Worm (Caenorhabditis elegans): ENCODE data around the gene T28A8.8.

The T28A8.8 gene

ce11 chrIII:13525118-13525839 is 22.7 kb downstream of the T28A8.8 start:
- TF ChIP-seq egl-5 (tag; optimal IDR thresholded peaks at IDR 0.05) = no peak
- TF ChIP-seq jun-1 (tag; optimal IDR thresholded peaks at IDR 0.05) = no peak
- TF ChIP-seq nhr-237 (tag; optimal IDR thresholded peaks at IDR 0.05) = no peak
- TF ChIP-seq lin-15B (tag; optimal IDR thresholded peaks at IDR 0.05) = no peak
- TF ChIP-seq nhr-67 (tag; optimal IDR thresholded peaks at IDR 0.05) = no peak
- no peak for TF ChIP-seq skn-1 (tag; optimal IDR thresholded peaks at IDR 0.05)
- TF ChIP-seq nhr-77 (tag; optimal IDR thresholded peaks at IDR 0.05) = no peak
- no peak for TF ChIP-seq nhr-43 (tag; optimal IDR thresholded peaks at IDR 0.05; ENCODE audit: poor library complexity, severe bottlenecking)
- no peak for TF ChIP-seq eor-1 (tag; optimal IDR thresholded peaks at IDR 0.05)
- TF ChIP-seq fos-1 (tag; optimal IDR thresholded peaks at IDR 0.05) = no peak
- TF ChIP-seq ceh-16 (tag; optimal IDR thresholded peaks at IDR 0.05) = no peak
- TF ChIP-seq ama-1 (optimal IDR thresholded peaks at IDR 0.05) = no peak
- TF ChIP-seq aly-2 (tag; optimal IDR thresholded peaks at IDR 0.05) = no peak

ce11 chrIII:13526191-13526590 is 23.6 kb downstream of the T28A8.8 start:
- TF ChIP-seq ceh-9 (tag; optimal IDR thresholded peaks at IDR 0.05) = no peak
- TF ChIP-seq ceh-28 (tag; optimal IDR thresholded peaks at IDR 0.05) = peak; percentile 47
- TF ChIP-seq nhr-11 (tag; optimal IDR thresholded peaks at IDR 0.05) = no peak
- no peak for TF ChIP-seq fkh-2 (tag; optimal IDR thresholded peaks at IDR 0.05)
- TF ChIP-seq ztf-11 (tag; optimal IDR thresholded peaks at IDR 0.05) = no peak
- peak; percentile 25 for TF ChIP-seq fos-1 (tag; optimal IDR thresholded peaks at IDR 0.05)
- peak; percentile 60 for TF ChIP-seq elt-2 (tag; optimal IDR thresholded peaks at IDR 0.05)
- peak; percentile 13 for TF ChIP-seq pha-4 (tag; optimal IDR thresholded peaks at IDR 0.05)
- TF ChIP-seq mml-1 (tag; optimal IDR thresholded peaks at IDR 0.05) = no peak
- no peak for TF ChIP-seq lsy-12 (tag; optimal IDR thresholded peaks at IDR 0.05)
- peak; percentile 62 for TF ChIP-seq pqm-1 (tag; optimal IDR thresholded peaks at IDR 0.05)

- TF ChIP-seq ceh-28 (tag; optimal IDR thresholded peaks at IDR 0.05) (no peak), fkh-10 (GFP tag; optimal IDR thresholded peaks at IDR 0.05) (peak; percentile 16)
These were observed 24.1 kb downstream of the T28A8.8 start for ce11 chrIII:13526702-13527101.

- TF ChIP-seq pha-4 (tag; optimal IDR thresholded peaks at IDR 0.05) (peak; percentile 63), fos-1 (tag; optimal IDR thresholded peaks at IDR 0.05) (no peak), unc-39 (tag; optimal IDR thresholded peaks at IDR 0.05) (no peak), lsy-12 (tag; optimal IDR thresholded peaks at IDR 0.05) (no peak), unc-62 (GFP tag; optimal IDR thresholded peaks at IDR 0.05) (no peak), nfya-1 (tag; optimal IDR thresholded peaks at IDR 0.05; ENCODE audit: insufficient read depth) (no peak), fkh-10 (GFP tag; optimal IDR thresholded peaks at IDR 0.05) (no peak), tbx-2 (tag; optimal IDR thresholded peaks at IDR 0.05) (no peak), ZK546.5 (tag; optimal IDR thresholded peaks at IDR 0.05) (no peak), aly-2 (tag; optimal IDR thresholded peaks at IDR 0.05) (no peak), nhr-67 (tag; optimal IDR thresholded peaks at IDR 0.05) (no peak), pqm-1 (tag; optimal IDR thresholded peaks at IDR 0.05) (peak; percentile 31), R02D3.7 (tag; optimal IDR thresholded peaks at IDR 0.05) (no peak), ztf-4 (tag; optimal IDR thresholded peaks at IDR 0.05) (no peak), nhr-28 (tag; optimal IDR thresholded peaks at IDR 0.05) (no peak), nhr-12 (tag; optimal IDR thresholded peaks at IDR 0.05) (no peak), elt-3 (tag; optimal IDR thresholded peaks at IDR 0.05) (no peak), ama-1 (optimal IDR thresholded peaks at IDR 0.05) (peak; percentile 23), zag-1 (tag; optimal IDR thresholded peaks at IDR 0.05) (no peak), nhr-237 (tag; optimal IDR thresholded peaks at IDR 0.05) (no peak), elt-1 (tag; optimal IDR thresholded peaks at IDR 0.05) (no peak), snpc-4 (tag; optimal IDR thresholded peaks at IDR 0.05) (no peak), nhr-23 (tag; optimal IDR thresholded peaks at IDR 0.05) (no peak), egl-27 (tag; optimal IDR thresholded peaks at IDR 0.05) (no peak), mdl-1 (tag; optimal IDR thresholded peaks at IDR 0.05) (no peak), eor-1 (tag; optimal IDR thresholded peaks at IDR 0.05) (no peak), nhr-76 (tag; optimal IDR thresholded peaks at IDR 0.05) (no peak), nhr-77 (tag; optimal IDR thresholded peaks at IDR 0.05) (no peak), fkh-2 (tag; optimal IDR thresholded peaks at IDR 0.05) (no peak), lin-15B (tag; optimal IDR thresholded peaks at IDR 0.05) (peak; percentile 3), elt-2 (tag; optimal IDR thresholded peaks at IDR 0.05) (peak; percentile 38), nhr-25 (tag; optimal IDR thresholded peaks at IDR 0.05) (no peak), ceh-9 (tag; optimal IDR thresholded peaks at IDR 0.05) (no peak), ztf-11 (tag; optimal IDR thresholded peaks at IDR 0.05) (no peak), hmg-11 (tag; optimal IDR thresholded peaks at IDR 0.05) (no peak), egl-5 (tag; optimal IDR thresholded peaks at IDR 0.05) (no peak), ceh-28 (tag; optimal IDR thresholded peaks at IDR 0.05) (no peak), lin-39 (tag; optimal IDR thresholded peaks at IDR 0.05) (no peak), jun-1 (tag; optimal IDR thresholded peaks at IDR 0.05) (no peak)
These were observed 24.9 kb downstream of the T28A8.8 start, which contains the start of gene lron-13 for ce11 chrIII:13527424-13528097. lron-13 (plus strand) TSS chrIII:13527438.
